Fruit fly (Drosophila melanogaster) whole organism, adult: ENCODE data around the gene CG17782.

Experiments
- CG11617 ChIP-seq: fragments of 200-800 bp; sonication (Bioruptor generic); optimal IDR thresholded peaks from 2 replicates; lab custom pipeline; 2017; ENCODE audit warnings: mild to moderate bottlenecking, missing biosample characterization, missing genetic modification reagents, missing genetic modification characterization
- CG12768 ChIP-seq: fragments of 200-800 bp; sonication (Bioruptor generic); optimal IDR thresholded peaks from 2 replicates; lab custom pipeline; 2017; ENCODE audit warnings: missing biosample characterization, missing genetic modification characterization, mild to moderate bottlenecking, moderate library complexity, missing genetic modification reagents
- CG14711 ChIP-seq: fragments of 200-800 bp; sonication (Bioruptor generic); optimal IDR thresholded peaks from 2 replicates; lab custom pipeline; 2018; ENCODE audit warnings: missing biosample characterization, mild to moderate bottlenecking, missing genetic modification characterization, moderate library complexity
- CG1620 ChIP-seq: fragments of 200-800 bp; sonication (Bioruptor generic); optimal IDR thresholded peaks from 2 replicates; lab custom pipeline; 2016; ENCODE audit warnings: missing biosample characterization, missing genetic modification characterization
- CG33017 ChIP-seq: fragments of 200-800 bp; sonication (Bioruptor generic); optimal IDR thresholded peaks from 2 replicates; lab custom pipeline; 2018; ENCODE audit warnings: missing biosample characterization, mild to moderate bottlenecking, missing genetic modification characterization, moderate library complexity
- CG5204 ChIP-seq: fragments of 200-800 bp; sonication (Bioruptor generic); optimal IDR thresholded peaks from 2 replicates; lab custom pipeline; 2016; ENCODE audit warnings: missing biosample characterization, missing genetic modification characterization
- CG7045 ChIP-seq: fragments of 200-800 bp; sonication (Bioruptor generic); optimal IDR thresholded peaks from 2 replicates; lab custom pipeline; 2017; ENCODE audit warnings: missing biosample characterization, mild to moderate bottlenecking, missing genetic modification characterization
- CG7101 ChIP-seq: fragments of 200-800 bp; sonication (Bioruptor generic); optimal IDR thresholded peaks from 2 replicates; lab custom pipeline; 2018; ENCODE audit warnings: missing biosample characterization, mild to moderate bottlenecking, missing genetic modification characterization, moderate library complexity
- Clk ChIP-seq: fragments of 200-800 bp; sonication (Bioruptor generic); optimal IDR thresholded peaks from 2 replicates; lab custom pipeline; 2017; ENCODE audit warnings: missing biosample characterization, missing genetic modification characterization
- Crg-1 ChIP-seq: fragments of 200-800 bp; sonication (Bioruptor generic); optimal IDR thresholded peaks from 2 replicates; lab custom pipeline; 2016; ENCODE audit warnings: missing biosample characterization, missing genetic modification characterization
- Hr96 ChIP-seq: fragments of 200-800 bp; sonication (Bioruptor generic); optimal IDR thresholded peaks from 2 replicates; lab custom pipeline; 2016; ENCODE audit warnings: missing biosample characterization, missing genetic modification characterization
- Mnt ChIP-seq: fragments of 200-800 bp; sonication (Bioruptor generic); optimal IDR thresholded peaks from 2 replicates; lab custom pipeline; 2016; ENCODE audit warnings: missing biosample characterization, mild to moderate bottlenecking, missing genetic modification characterization
- bab1 ChIP-seq: fragments of 200-800 bp; sonication (Bioruptor generic); optimal IDR thresholded peaks from 3 replicates; lab custom pipeline; 2019; ENCODE audit warnings: missing biosample characterization, mild to moderate bottlenecking, missing genetic modification characterization, moderate library complexity
- cic ChIP-seq: fragments of 200-800 bp; sonication (Bioruptor generic); optimal IDR thresholded peaks from 2 replicates; lab custom pipeline; 2017; ENCODE audit warnings: missing biosample characterization, mild to moderate bottlenecking, missing genetic modification characterization, moderate library complexity
- cnc ChIP-seq, 2 experiments: fragments of >200 bp; optimal IDR thresholded peaks; 2 replicates each; lab custom pipeline; 2017
- kay ChIP-seq: fragments of 200-800 bp; sonication (Bioruptor generic); peaks from one replicate; lab custom pipeline; 2016; ENCODE audit warnings: missing biosample characterization, missing genetic modification characterization, borderline replicate concordance
- ovo ChIP-seq: fragments of 200-800 bp; sonication (Bioruptor generic); optimal IDR thresholded peaks from 2 replicates; lab custom pipeline; 2016; ENCODE audit warnings: missing biosample characterization, missing genetic modification characterization
- pad ChIP-seq: fragments of 200-800 bp; sonication (Bioruptor generic); optimal IDR thresholded peaks from 3 replicates; lab custom pipeline; 2017; ENCODE audit warnings: missing biosample characterization, missing genetic modification characterization, mild to moderate bottlenecking, moderate library complexity, missing genetic modification reagents
- tj ChIP-seq: fragments of 200-800 bp; sonication (Bioruptor generic); optimal IDR thresholded peaks from 3 replicates; lab custom pipeline; 2017; ENCODE audit warnings: missing biosample characterization, mild to moderate bottlenecking, missing genetic modification characterization, moderate library complexity
- toe ChIP-seq: fragments of 200-800 bp; sonication (Bioruptor generic); optimal IDR thresholded peaks from 2 replicates; lab custom pipeline; 2016; ENCODE audit warnings: missing biosample characterization, missing genetic modification characterization

CG17782 gene

dm6 chr3R:24361583-24361982 is 11.0 kb downstream of the CG17782 start, which contains the start of the genes CG5762 and CG33339:
Gene CG5762 (minus strand): TSS chr3R:24361683.
Gene CG33339 (plus strand): TSS chr3R:24361847.
- TF ChIP-seq Hr96 (GFP tag; lab: Kevin White, UChicago) (no peak), CG1620 (GFP tag; lab: Kevin White, UChicago) (no peak), Crg-1 (GFP tag; lab: Kevin White, UChicago) (no peak), CG7045 (no peak), CG12768 (no peak), toe (no peak), CG11617 (no peak), CG33017 (tag; lab: Kevin White, UChicago) (no peak), kay (GFP tag; lab: Kevin White, UChicago) (no peak), bab1 (GFP tag; lab: Kevin White, UChicago) (no peak), CG5204 (GFP tag; lab: Kevin White, UChicago) (no peak), pad (GFP tag; lab: Kevin White, UChicago) (no peak), Clk (GFP tag; lab: Kevin White, UChicago) (no peak), cic (GFP tag; lab: Kevin White, UChicago) (no peak), Mnt (GFP tag; lab: Kevin White, UChicago) (no peak), CG7101 (no peak), cnc (optimal IDR thresholded peaks at IDR 0.05; lab: Kevin White, UChicago) (no peak), ovo (GFP tag; lab: Kevin White, UChicago) (no peak), tj (GFP tag; lab: Kevin White, UChicago) (no peak)

- TF ChIP-seq toe (no peak), bab1 (GFP tag; lab: Kevin White, UChicago) (peak; percentile 53)
These were observed 12.6 kb downstream of the CG17782 start, which contains the start of gene CG18528 for dm6 chr3R:24359957-24360356. Gene CG18528 (minus strand): TSS chr3R:24360144.

dm6 chr3R:24357698-24358097 is 14.9 kb downstream of the CG17782 start, which contains the start of gene Golgin84:
Gene Golgin84 (minus strand): TSS chr3R:24357938.
- TF ChIP-seq Hr96 (GFP tag; lab: Kevin White, UChicago) (no peak), CG5204 (GFP tag; lab: Kevin White, UChicago) (no peak)

- no peak for TF ChIP-seq kay (GFP tag; lab: Kevin White, UChicago)
- TF ChIP-seq pad (GFP tag; lab: Kevin White, UChicago) = no peak
- no peak for TF ChIP-seq bab1 (GFP tag; lab: Kevin White, UChicago)
- no peak for TF ChIP-seq ovo (GFP tag; lab: Kevin White, UChicago)
- no peak for TF ChIP-seq CG5204 (GFP tag; lab: Kevin White, UChicago)
- TF ChIP-seq CG11617 = no peak
- no peak for TF ChIP-seq toe
- TF ChIP-seq CG12768 = no peak
These were observed 19.1 kb downstream of the CG17782 start for dm6 chr3R:24353448-24353847.

dm6 chr3R:24348420-24349190 is 24.0 kb downstream of the CG17782 start, which contains the start of the genes CG5746 and CG6454:
Gene CG5746 (minus strand): TSS chr3R:24348791.
Gene CG6454 (plus strand): TSS chr3R:24349182.
- TF ChIP-seq CG11617 = peak; percentile 66
- TF ChIP-seq pad (GFP tag; lab: Kevin White, UChicago) = peak; percentile 14
- peak; percentile 19 for TF ChIP-seq CG12768
- peak; percentile 48 for TF ChIP-seq Mnt (GFP tag; lab: Kevin White, UChicago)
- TF ChIP-seq CG14711 (tag; lab: Kevin White, UChicago) = peak; percentile 93
- peak; percentile 46 for TF ChIP-seq Hr96 (GFP tag; lab: Kevin White, UChicago)
- no peak for TF ChIP-seq tj (GFP tag; lab: Kevin White, UChicago)
- no peak for TF ChIP-seq CG33017 (tag; lab: Kevin White, UChicago)
- TF ChIP-seq CG7045 = no peak
- peak; percentile 31 for TF ChIP-seq CG1620 (GFP tag; lab: Kevin White, UChicago)
- TF ChIP-seq Crg-1 (GFP tag; lab: Kevin White, UChicago) = no peak
- no peak for TF ChIP-seq cnc (optimal IDR thresholded peaks at IDR 0.05; lab: Kevin White, UChicago)
- TF ChIP-seq ovo (GFP tag; lab: Kevin White, UChicago) = peak; percentile 19
- peak; percentile 59 for TF ChIP-seq CG7101
- no peak for TF ChIP-seq toe
- TF ChIP-seq bab1 (GFP tag; lab: Kevin White, UChicago) = peak; percentile 23

- TF ChIP-seq CG7101 (no peak), CG11617 (no peak), cnc (optimal IDR thresholded peaks at IDR 0.05; lab: Kevin White, UChicago) (no peak), Mnt (GFP tag; lab: Kevin White, UChicago) (no peak), CG5204 (GFP tag; lab: Kevin White, UChicago) (no peak), Hr96 (GFP tag; lab: Kevin White, UChicago) (no peak), CG14711 (tag; lab: Kevin White, UChicago) (no peak), pad (GFP tag; lab: Kevin White, UChicago) (no peak), tj (GFP tag; lab: Kevin White, UChicago) (no peak), ovo (GFP tag; lab: Kevin White, UChicago) (no peak), toe (no peak), bab1 (GFP tag; lab: Kevin White, UChicago) (no peak), Clk (GFP tag; lab: Kevin White, UChicago) (no peak), CG33017 (tag; lab: Kevin White, UChicago) (no peak), kay (GFP tag; lab: Kevin White, UChicago) (no peak), cic (GFP tag; lab: Kevin White, UChicago) (no peak), CG1620 (GFP tag; lab: Kevin White, UChicago) (no peak), CG7045 (no peak), CG12768 (no peak)
These were observed 31.3 kb downstream of the CG17782 start, which contains the start of gene Ms for dm6 chr3R:24341251-24341650. Gene Ms (plus strand): TSS chr3R:24341551.
